Fruit fly (Drosophila melanogaster) whole organism, embryonic: ENCODE results near the gene CG4596.

ENCODE experiments used
- Ada2b ChIP-seq: fragments of 200-800 bp; sonication (Bioruptor generic); IDR thresholded peaks from 2 replicates; pipeline ENCODE4 v1.3.6; 2022; ENCODE audit warnings: missing biosample characterization, missing genetic modification characterization
- B-H2 ChIP-seq: fragments of 200-800 bp; sonication (Bioruptor generic); optimal IDR thresholded peaks from 2 replicates; lab custom pipeline; 2018; ENCODE audit warnings: missing biosample characterization, mild to moderate bottlenecking, missing genetic modification characterization
- Bteb2 ChIP-seq: fragments of 200-800 bp; sonication (Bioruptor generic); optimal IDR thresholded peaks from 2 replicates; lab custom pipeline; 2016; ENCODE audit warnings: missing biosample characterization, missing genetic modification characterization
- CG10209 ChIP-seq: fragments of 200-800 bp; sonication (Bioruptor generic); optimal IDR thresholded peaks from 3 replicates; lab custom pipeline; 2017; ENCODE audit warnings: missing biosample characterization, mild to moderate bottlenecking, missing genetic modification characterization, missing genetic modification reagents
- CG1602 ChIP-seq: fragments of 200-800 bp; sonication (Bioruptor generic); optimal IDR thresholded peaks from 3 replicates; lab custom pipeline; 2016; ENCODE audit warnings: missing biosample characterization, missing genetic modification characterization
- CG16813 ChIP-seq: fragments of 200-800 bp; sonication (Bioruptor generic); IDR thresholded peaks from 3 replicates; pipeline ENCODE4 v1.3.6; 2022; ENCODE audit warnings: missing biosample characterization, missing genetic modification characterization; ENCODE audit not compliant: partially characterized antibody
- CG3065 ChIP-seq: fragments of 200-800 bp; sonication (Bioruptor generic); optimal IDR thresholded peaks from 2 replicates; lab custom pipeline; 2016; ENCODE audit warnings: missing biosample characterization, missing genetic modification characterization
- CG3407 ChIP-seq: fragments of 200-800 bp; sonication (Bioruptor generic); optimal IDR thresholded peaks from 2 replicates; lab custom pipeline; 2018; ENCODE audit warnings: missing biosample characterization, mild to moderate bottlenecking, missing genetic modification characterization
- CG3847 ChIP-seq: fragments of 200-800 bp; sonication (Bioruptor generic); IDR thresholded peaks from 2 replicates; pipeline ENCODE4 v1.3.6; 2022; ENCODE audit warnings: missing biosample characterization, missing genetic modification characterization
- CG4360 ChIP-seq: fragments of 200-800 bp; sonication (Bioruptor generic); IDR thresholded peaks from 2 replicates; pipeline ENCODE4 v1.3.6; 2022; ENCODE audit warnings: missing biosample characterization, missing genetic modification characterization
- Chrac-16 ChIP-seq: fragments of 200-800 bp; sonication (Bioruptor generic); optimal IDR thresholded peaks from 3 replicates; lab custom pipeline; 2016; ENCODE audit warnings: missing biosample characterization, missing genetic modification characterization
- D19B ChIP-seq: fragments of 200-800 bp; sonication (Bioruptor generic); optimal IDR thresholded peaks from 2 replicates; lab custom pipeline; 2017; ENCODE audit warnings: missing biosample characterization, mild to moderate bottlenecking, missing genetic modification characterization
- Dbx ChIP-seq: fragments of 200-800 bp; sonication (Bioruptor generic); IDR thresholded peaks from 3 replicates; pipeline ENCODE4 v1.3.6; 2022; ENCODE audit warnings: missing biosample characterization, missing genetic modification characterization
- Dek ChIP-seq: fragments of 200-800 bp; sonication (Bioruptor generic); optimal IDR thresholded peaks from 3 replicates; lab custom pipeline; 2019; ENCODE audit warnings: missing biosample characterization, mild to moderate bottlenecking, missing genetic modification characterization, moderate library complexity
- Dip3 ChIP-seq: fragments of 200-800 bp; sonication (Bioruptor generic); optimal IDR thresholded peaks from 3 replicates; lab custom pipeline; 2016; ENCODE audit warnings: missing biosample characterization, missing genetic modification characterization
- Ets97D ChIP-seq: fragments of 200-800 bp; sonication (Bioruptor generic); optimal IDR thresholded peaks from 3 replicates; lab custom pipeline; 2016; ENCODE audit warnings: missing biosample characterization, missing genetic modification characterization
- Fer1 ChIP-seq: fragments of 200-800 bp; sonication (Bioruptor generic); optimal IDR thresholded peaks from 2 replicates; lab custom pipeline; 2017; ENCODE audit warnings: missing biosample characterization, mild to moderate bottlenecking, missing genetic modification characterization
- Fer2 ChIP-seq: fragments of 200-800 bp; sonication (Bioruptor generic); optimal IDR thresholded peaks from 2 replicates; lab custom pipeline; 2018; ENCODE audit warnings: missing biosample characterization, mild to moderate bottlenecking, missing genetic modification characterization, moderate library complexity
- Fer3 ChIP-seq: fragments of 200-800 bp; sonication (Bioruptor generic); optimal IDR thresholded peaks from 2 replicates; lab custom pipeline; 2018; ENCODE audit warnings: missing biosample characterization, mild to moderate bottlenecking, missing genetic modification characterization, moderate library complexity
- GATAe ChIP-seq: fragments of 200-800 bp; sonication (Bioruptor generic); conservative IDR thresholded peaks from 2 replicates; pipeline ENCODE4 v1.3.6; 2022; ENCODE audit warnings: missing biosample characterization, missing genetic modification characterization
- Gug ChIP-seq: fragments of 200-800 bp; sonication (Bioruptor generic); IDR thresholded peaks from 4 replicates; pipeline ENCODE4 v1.3.6; 2022; ENCODE audit warnings: missing biosample characterization, missing genetic modification characterization
- H15 ChIP-seq: fragments of 200-800 bp; sonication (Bioruptor generic); IDR thresholded peaks from 3 replicates; pipeline ENCODE4 v1.3.6; 2022; ENCODE audit warnings: missing biosample characterization, missing genetic modification characterization
- HmgD ChIP-seq: fragments of 200-800 bp; sonication (Bioruptor generic); optimal IDR thresholded peaks from 3 replicates; lab custom pipeline; 2016; ENCODE audit warnings: missing biosample characterization, missing genetic modification characterization
- Hmx ChIP-seq: fragments of 200-800 bp; sonication (Bioruptor generic); optimal IDR thresholded peaks from 2 replicates; lab custom pipeline; 2016; ENCODE audit warnings: missing biosample characterization, missing genetic modification characterization
- Hr39 ChIP-seq: fragments of >200 bp; optimal IDR thresholded peaks from 2 replicates; lab custom pipeline; 2017
- Hr78 ChIP-seq, 2 experiments: fragments of 200-800 bp in 1 of 2; fragments of >200 bp in 1 of 2; sonication (Bioruptor generic) in 1 of 2; optimal IDR thresholded peaks; 2 replicates each; lab custom pipeline; 2017 to 2019; ENCODE audit warnings: missing biosample characterization in 2 of 2, missing genetic modification characterization in 2 of 2, mild to moderate bottlenecking in 1 of 2, moderate library complexity in 1 of 2
- Lhr ChIP-seq: fragments of 200-800 bp; sonication (Bioruptor generic); optimal IDR thresholded peaks from 3 replicates; lab custom pipeline; 2017; ENCODE audit warnings: mild to moderate bottlenecking, missing biosample characterization, missing genetic modification reagents, missing genetic modification characterization
- Mes4 ChIP-seq: fragments of 200-800 bp; sonication (Bioruptor generic); optimal IDR thresholded peaks from 2 replicates; lab custom pipeline; 2016; ENCODE audit warnings: missing biosample characterization, missing genetic modification characterization
- Side ChIP-seq: fragments of 200-800 bp; sonication (Bioruptor generic); optimal IDR thresholded peaks from 2 replicates; lab custom pipeline; 2016; ENCODE audit warnings: missing biosample characterization, missing genetic modification characterization
- TFAM ChIP-seq: fragments of 200-800 bp; sonication (Bioruptor generic); optimal IDR thresholded peaks from 2 replicates; lab custom pipeline; 2017; ENCODE audit warnings: missing biosample characterization, missing genetic modification characterization, inconsistent platforms
- Tbp ChIP-seq: fragments of >200 bp; optimal IDR thresholded peaks from 2 replicates; lab custom pipeline; 2018; ENCODE audit warnings: missing biosample characterization, missing genetic modification characterization
- abd-A ChIP-seq: fragments of 200-800 bp; sonication (Bioruptor generic); optimal IDR thresholded peaks from 3 replicates; lab custom pipeline; 2019; ENCODE audit warnings: missing biosample characterization, mild to moderate bottlenecking, missing genetic modification characterization, moderate library complexity
- ara ChIP-seq: fragments of 200-800 bp; sonication (Bioruptor generic); IDR thresholded peaks from 2 replicates; pipeline ENCODE4 v1.3.6; 2022; ENCODE audit warnings: missing biosample characterization, missing genetic modification characterization
- br ChIP-seq: fragments of >200 bp; optimal IDR thresholded peaks from 2 replicates; lab custom pipeline; 2017
- chif ChIP-seq, 2 experiments: fragments of 200-800 bp; sonication (Bioruptor generic); optimal IDR thresholded peaks; 3 replicates each; lab custom pipeline; 2016; ENCODE audit warnings: missing biosample characterization in 2 of 2, missing genetic modification characterization in 2 of 2
- dan ChIP-seq: fragments of 200-800 bp; sonication (Bioruptor generic); IDR thresholded peaks from 2 replicates; pipeline ENCODE4 v1.3.6; 2022; ENCODE audit warnings: missing biosample characterization, missing genetic modification characterization
- dmrt99B ChIP-seq: fragments of 200-800 bp; sonication (Bioruptor generic); optimal IDR thresholded peaks from 2 replicates; lab custom pipeline; 2018; ENCODE audit warnings: missing biosample characterization, mild to moderate bottlenecking, missing genetic modification characterization, moderate library complexity
- emc ChIP-seq: fragments of 200-800 bp; sonication (Bioruptor generic); optimal IDR thresholded peaks from 2 replicates; lab custom pipeline; 2016; ENCODE audit warnings: missing biosample characterization, missing genetic modification characterization
- gfzf ChIP-seq: fragments of 200-800 bp; sonication (Bioruptor generic); optimal IDR thresholded peaks from 2 replicates; lab custom pipeline; 2016; ENCODE audit warnings: missing biosample characterization, mild to moderate bottlenecking, missing genetic modification characterization, moderate library complexity
- hbn ChIP-seq: fragments of 200-800 bp; sonication (Bioruptor generic); IDR thresholded peaks from 2 replicates; pipeline ENCODE4 v1.3.6; 2022; ENCODE audit warnings: missing biosample characterization, missing genetic modification characterization; ENCODE audit not compliant: partially characterized antibody
- hth ChIP-seq: fragments of >200 bp; optimal IDR thresholded peaks from 2 replicates; lab custom pipeline; 2017; ENCODE audit warnings: inconsistent platforms
- jing ChIP-seq: fragments of 200-800 bp; sonication (Bioruptor generic); optimal IDR thresholded peaks from 2 replicates; lab custom pipeline; 2018; ENCODE audit warnings: missing biosample characterization, mild to moderate bottlenecking, missing genetic modification characterization
- p53 ChIP-seq: fragments of 200-800 bp; sonication (Bioruptor generic); optimal IDR thresholded peaks from 2 replicates; lab custom pipeline; 2016; ENCODE audit warnings: missing biosample characterization, missing genetic modification characterization
- pita ChIP-seq: fragments of 200-800 bp; sonication (Bioruptor generic); optimal IDR thresholded peaks from 2 replicates; lab custom pipeline; 2017; ENCODE audit warnings: missing biosample characterization, mild to moderate bottlenecking, missing genetic modification characterization
- pum ChIP-seq: fragments of 200-800 bp; sonication (Bioruptor generic); optimal IDR thresholded peaks from 2 replicates; lab custom pipeline; 2016; ENCODE audit warnings: missing biosample characterization, missing genetic modification characterization
- sens-2 ChIP-seq: fragments of 200-800 bp; sonication (Bioruptor generic); IDR thresholded peaks from 2 replicates; pipeline ENCODE4 v1.3.6; 2022; ENCODE audit warnings: missing biosample characterization, missing genetic modification characterization
- so ChIP-seq: fragments of 200-800 bp; sonication (Bioruptor generic); IDR thresholded peaks from 3 replicates; pipeline ENCODE4 v1.3.6; 2022; ENCODE audit warnings: missing biosample characterization, missing genetic modification characterization
- tgo ChIP-seq: fragments of 200-800 bp; sonication (Bioruptor generic); IDR thresholded peaks from 3 replicates; pipeline ENCODE4 v1.3.6; 2022; ENCODE audit warnings: missing biosample characterization, missing genetic modification characterization
- tll ChIP-seq, 2 experiments: fragments of 200-800 bp in 1 of 2; fragments of >200 bp in 1 of 2; sonication (Bioruptor generic) in 1 of 2; optimal IDR thresholded peaks; 2 replicates each; lab custom pipeline; 2017 to 2019; ENCODE audit warnings: missing biosample characterization in 2 of 2, missing genetic modification characterization in 2 of 2, mild to moderate bottlenecking in 1 of 2, moderate library complexity in 1 of 2
- tup ChIP-seq: fragments of 200-800 bp; sonication (Bioruptor generic); optimal IDR thresholded peaks from 2 replicates; lab custom pipeline; 2016; ENCODE audit warnings: missing biosample characterization, mild to moderate bottlenecking, missing genetic modification characterization, moderate library complexity
- twi ChIP-seq: fragments of 200-800 bp; optimal IDR thresholded peaks from 2 replicates; lab custom pipeline; 2019; ENCODE audit warnings: missing biosample characterization, mild to moderate bottlenecking, missing genetic modification characterization, moderate library complexity
- unc-4 ChIP-seq: fragments of 200-800 bp; sonication (Bioruptor generic); IDR thresholded peaks from 2 replicates; pipeline ENCODE4 v1.3.6; 2022; ENCODE audit warnings: missing biosample characterization, missing genetic modification characterization; ENCODE audit not compliant: partially characterized antibody
- usp ChIP-seq: fragments of >200 bp; optimal IDR thresholded peaks from 2 replicates; lab custom pipeline; 2017; ENCODE audit warnings: missing biosample characterization, missing genetic modification characterization

The CG4596 gene

DNA sequence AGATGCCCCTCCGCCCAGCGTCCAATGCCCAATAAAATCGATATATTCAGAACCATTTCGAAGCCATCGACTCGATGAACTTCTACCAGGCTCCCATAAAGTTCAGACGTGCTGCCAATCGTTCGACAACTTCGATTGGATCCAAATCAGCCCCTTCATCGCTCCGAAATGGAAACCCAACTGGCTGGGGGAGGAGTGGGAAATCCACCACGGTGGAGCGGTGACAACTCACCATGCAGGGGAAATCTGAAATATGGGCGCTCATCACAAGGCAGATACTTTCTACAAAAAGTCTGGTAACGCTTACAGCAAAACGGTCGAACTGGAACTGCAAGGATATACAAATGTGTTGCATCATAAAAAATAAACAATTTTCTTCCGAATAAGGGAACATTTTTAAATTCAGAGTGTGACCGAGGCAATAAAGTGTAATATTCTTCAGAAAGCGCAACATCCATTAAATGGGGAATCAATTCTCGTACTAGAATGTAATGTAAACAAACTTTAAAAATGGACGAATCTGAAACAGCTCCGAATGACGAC is 20.5 kb upstream of the CG4596 start, which contains the start of gene CG4565 (continued):
- TF ChIP-seq abd-A (no peak), CG10209 (GFP tag; lab: Kevin White, UChicago) (no peak), H15 (no peak), Fer2 (tag; lab: Kevin White, UChicago) (no peak), HmgD (no peak), Fer1 (GFP tag; lab: Kevin White, UChicago) (peak; percentile 42), Chrac-16 (GFP tag; lab: Kevin White, UChicago) (no peak), Dek (tag; lab: Kevin White, UChicago) (no peak), jing (no peak), Gug (GFP tag; lab: Robert Waterston, UW) (no peak), tup (no peak), dmrt99B (no peak), Hr78 (GFP tag; optimal IDR thresholded peaks at IDR 0.05; lab: Kevin White, UChicago) (no peak), hbn (no peak), CG3407 (GFP tag; lab: Kevin White, UChicago) (no peak), D19B (no peak), usp (GFP tag; lab: Kevin White, UChicago) (no peak), Lhr (GFP tag; lab: Kevin White, UChicago) (peak; percentile 93), dan (no peak), p53 (no peak), Mes4 (no peak), unc-4 (GFP tag; lab: Robert Waterston, UW) (peak; percentile 42; the same call in 1 of the 2 replicates), CG4360 (GFP tag; lab: Robert Waterston, UW) (no peak), hth (lab: Kevin White, UChicago) (no peak), chif (GFP tag; optimal IDR thresholded peaks at IDR 0.05; lab: Kevin White, UChicago) (no peak), Fer3 (no peak), tgo (no peak), pita (GFP tag; lab: Kevin White, UChicago) (no peak), B-H2 (GFP tag; lab: Kevin White, UChicago) (no peak), Hmx (no peak), TFAM (no peak), CG3065 (GFP tag; lab: Kevin White, UChicago) (no peak), CG1602 (GFP tag; lab: Kevin White, UChicago) (no peak), Dbx (GFP tag; lab: Robert Waterston, UW) (no peak), tll (GFP tag; optimal IDR thresholded peaks at IDR 0.05; lab: Kevin White, UChicago) (no peak), emc (GFP tag; lab: Kevin White, UChicago) (no peak), GATAe (GFP tag; lab: Robert Waterston, UW) (no peak), Bteb2 (GFP tag; lab: Kevin White, UChicago) (no peak), so (GFP tag; lab: Robert Waterston, UW) (no peak), gfzf (peak; percentile 68), Dip3 (GFP tag; lab: Kevin White, UChicago) (no peak), br (lab: Kevin White, UChicago) (no peak), CG16813 (GFP tag; lab: Robert Waterston, UW) (peak; percentile 11; the same call in 1 of the 3 replicates), Tbp (GFP tag; lab: Kevin White, UChicago) (no peak), twi (tag; lab: Kevin White, UChicago) (no peak), Ada2b (GFP tag; lab: Robert Waterston, UW) (no peak), Hr39 (lab: Kevin White, UChicago) (no peak), Side (GFP tag; lab: Kevin White, UChicago) (no peak), CG3847 (GFP tag; lab: Robert Waterston, UW) (no peak), ara (GFP tag; lab: Robert Waterston, UW) (no peak), pum (GFP tag; lab: Kevin White, UChicago) (no peak), sens-2 (GFP tag; lab: Robert Waterston, UW) (no peak), Ets97D (GFP tag; lab: Kevin White, UChicago) (peak; percentile 43)
